Worm (Caenorhabditis elegans) whole organism, L4 larva: ENCODE measurements around the gene ZK180.6.

ENCODE experiments used
- D1046.2 ChIP-seq: fragments of 200-800 bp; sonication (Bioruptor generic); IDR thresholded peaks from 2 replicates; pipeline ENCODE4 v1.3.6; 2022; ENCODE audit warnings: missing genetic modification characterization, missing compliant biosample characterization
- F37D6.2 ChIP-seq: sonication (generic microtip); optimal IDR thresholded peaks from 2 replicates; lab custom pipeline; 2016; ENCODE audit warnings: mild to moderate bottlenecking, missing genetic modification characterization, missing compliant biosample characterization
- F49E8.2 ChIP-seq: sonication (generic microtip); optimal IDR thresholded peaks from 2 replicates; lab custom pipeline; 2016; ENCODE audit warnings: missing compliant biosample characterization, mild to moderate bottlenecking, missing genetic modification characterization, borderline replicate concordance
- Y48G9A.11 ChIP-seq: fragments of 200-800 bp; sonication (Bioruptor generic); IDR thresholded peaks from 2 replicates; pipeline ENCODE4 v1.3.6; 2022; ENCODE audit warnings: missing genetic modification reagents, missing genetic modification characterization, missing compliant biosample characterization
- aha-1 ChIP-seq: fragments of 150-350 bp; peaks from one replicate; lab custom pipeline; 2014; ENCODE audit warnings: missing biosample characterization, missing genetic modification characterization
- ama-1 ChIP-seq: fragments of 150-350 bp; optimal IDR thresholded peaks from 2 replicates; lab custom pipeline; 2014; ENCODE audit warnings: inconsistent platforms, mixed read lengths
- arid-1 ChIP-seq: fragments of 200-800 bp; sonication (Bioruptor generic); conservative IDR thresholded peaks from 2 replicates; pipeline ENCODE4 v1.3.6; 2022; ENCODE audit warnings: missing genetic modification reagents, missing genetic modification characterization, missing compliant biosample characterization
- attf-4 ChIP-seq: sonication (generic microtip); optimal IDR thresholded peaks from 3 replicates; lab custom pipeline; 2017; ENCODE audit warnings: missing biosample characterization, missing genetic modification characterization
- ceh-44 ChIP-seq: fragments of 200-800 bp; sonication (Bioruptor generic); IDR thresholded peaks from 2 replicates; pipeline ENCODE4 v1.3.6; 2022; ENCODE audit warnings: missing genetic modification reagents, missing genetic modification characterization, missing compliant biosample characterization
- ceh-62 ChIP-seq: sonication (generic microtip); optimal IDR thresholded peaks from 2 replicates; lab custom pipeline; 2017; ENCODE audit warnings: missing biosample characterization, missing genetic modification characterization
- daf-16 ChIP-seq, 3 experiments: sonication (generic microtip); optimal IDR thresholded peaks; 2 replicates each; lab custom pipeline; 2016 to 2017; ENCODE audit warnings: missing genetic modification characterization in 3 of 3, missing genetic modification reagents in 3 of 3, mild to moderate bottlenecking in 2 of 3, missing compliant biosample characterization in 2 of 3, missing biosample characterization in 1 of 3, moderate library complexity in 1 of 3
- daf-8 ChIP-seq: fragments of 200-800 bp; sonication (Bioruptor generic); IDR thresholded peaks from 2 replicates; pipeline ENCODE4 v1.3.6; 2022; ENCODE audit warnings: missing genetic modification characterization, missing compliant biosample characterization
- dmd-8 ChIP-seq: fragments of 200-800 bp; sonication (Bioruptor generic); IDR thresholded peaks from 2 replicates; pipeline ENCODE4 v1.3.6; 2022; ENCODE audit warnings: missing genetic modification characterization, missing compliant biosample characterization
- egl-43 ChIP-seq: fragments of 200-800 bp; sonication (Bioruptor generic); IDR thresholded peaks from 2 replicates; pipeline ENCODE4 v1.3.6; 2022; ENCODE audit warnings: missing genetic modification reagents, missing genetic modification characterization, missing compliant biosample characterization
- fos-1 ChIP-seq: fragments of 150-350 bp; optimal IDR thresholded peaks from 2 replicates; lab custom pipeline; 2014; ENCODE audit warnings: missing biosample characterization, missing genetic modification characterization
- hlh-11 ChIP-seq: fragments of 200-800 bp; sonication (Bioruptor generic); optimal IDR thresholded peaks from 2 replicates; lab custom pipeline; 2018; ENCODE audit warnings: mild to moderate bottlenecking, missing genetic modification characterization, missing compliant biosample characterization
- hlh-30 ChIP-seq: sonication (generic microtip); optimal IDR thresholded peaks from 2 replicates; lab custom pipeline; 2017; ENCODE audit warnings: antibody characterized with exemption, mild to moderate bottlenecking, missing genetic modification characterization, missing compliant biosample characterization; ENCODE audit not compliant: insufficient read depth
- lim-7 ChIP-seq: fragments of 200-800 bp; sonication (Bioruptor generic); IDR thresholded peaks from 2 replicates; pipeline ENCODE4 v1.3.6; 2022; ENCODE audit warnings: missing genetic modification characterization, missing compliant biosample characterization
- lin-38 ChIP-seq: fragments of 200-800 bp; sonication (Bioruptor generic); IDR thresholded peaks from 2 replicates; pipeline ENCODE4 v1.3.6; 2022; ENCODE audit warnings: missing genetic modification reagents, missing genetic modification characterization, missing compliant biosample characterization
- madf-5 ChIP-seq, 2 experiments: fragments of 200-800 bp; sonication (Bioruptor generic); IDR thresholded peaks; 2 replicates each; pipeline ENCODE4 v1.3.6; 2022; ENCODE audit warnings: missing compliant biosample characterization in 2 of 2, missing genetic modification characterization in 2 of 2
- madf-9 ChIP-seq: fragments of 200-800 bp; sonication (Bioruptor generic); conservative IDR thresholded peaks from 2 replicates; pipeline ENCODE4 v1.3.6; 2022; ENCODE audit warnings: missing genetic modification reagents, missing genetic modification characterization, missing compliant biosample characterization
- mdl-1 ChIP-seq, 2 experiments: fragments of 150-350 bp in 1 of 2; sonication (generic microtip) in 1 of 2; optimal IDR thresholded peaks; 2 replicates each; lab custom pipeline; 2014 to 2017; ENCODE audit warnings: missing biosample characterization in 2 of 2, missing genetic modification characterization in 2 of 2
- nhr-102 ChIP-seq: sonication (generic microtip); optimal IDR thresholded peaks from 2 replicates; lab custom pipeline; 2016; ENCODE audit warnings: mild to moderate bottlenecking, missing genetic modification characterization, moderate library complexity, missing compliant biosample characterization
- nhr-111 ChIP-seq: fragments of 200-800 bp; sonication (Bioruptor generic); optimal IDR thresholded peaks from 2 replicates; lab custom pipeline; 2018; ENCODE audit warnings: mild to moderate bottlenecking, missing genetic modification characterization, missing compliant biosample characterization
- nhr-42 ChIP-seq: fragments of 200-800 bp; sonication (Bioruptor generic); IDR thresholded peaks from 2 replicates; pipeline ENCODE4 v1.3.6; 2022; ENCODE audit warnings: missing genetic modification characterization, missing compliant biosample characterization
- nhr-48 ChIP-seq: sonication (generic microtip); optimal IDR thresholded peaks from 2 replicates; lab custom pipeline; 2016; ENCODE audit warnings: mild to moderate bottlenecking, missing genetic modification characterization, missing compliant biosample characterization
- nhr-76 ChIP-seq: fragments of 150-350 bp; optimal IDR thresholded peaks from 2 replicates; lab custom pipeline; 2014; ENCODE audit warnings: missing biosample characterization, missing genetic modification characterization
- pha-4 ChIP-seq, 2 experiments: fragments of 150-350 bp in 1 of 2; fragments of 200-800 bp in 1 of 2; sonication (Bioruptor generic) in 1 of 2; IDR thresholded peaks in 1 of 2; optimal IDR thresholded peaks in 1 of 2; 2 replicates each; pipeline versions ENCODE4 v1.3.6 to Lab custom; 2014 to 2022; ENCODE audit warnings: missing genetic modification characterization in 2 of 2, missing genetic modification reagents in 2 of 2, missing biosample characterization in 1 of 2, missing compliant biosample characterization in 1 of 2
- rbr-2 ChIP-seq: sonication (generic microtip); optimal IDR thresholded peaks from 2 replicates; lab custom pipeline; 2016; ENCODE audit warnings: missing genotype, missing genetic modification characterization, missing compliant biosample characterization
- set-16 ChIP-seq: fragments of 200-800 bp; sonication (Bioruptor generic); IDR thresholded peaks from 2 replicates; pipeline ENCODE4 v1.3.6; 2022; ENCODE audit warnings: missing genetic modification reagents, missing genetic modification characterization, missing compliant biosample characterization
- skn-1 ChIP-seq: fragments of 150-350 bp; optimal IDR thresholded peaks from 2 replicates; lab custom pipeline; 2014; ENCODE audit warnings: missing biosample characterization, missing genetic modification characterization
- snpc-1.2 ChIP-seq: fragments of 200-800 bp; sonication (Bioruptor generic); IDR thresholded peaks from 2 replicates; pipeline ENCODE4 v1.3.6; 2022; ENCODE audit warnings: missing genetic modification reagents, missing genetic modification characterization, missing compliant biosample characterization
- snpc-4 ChIP-seq: fragments of 150-350 bp; optimal IDR thresholded peaks from 2 replicates; lab custom pipeline; 2014; ENCODE audit warnings: missing biosample characterization, missing genetic modification characterization
- spr-1 ChIP-seq: sonication (generic microtip); optimal IDR thresholded peaks from 2 replicates; lab custom pipeline; 2016; ENCODE audit warnings: mild to moderate bottlenecking, missing genetic modification characterization, missing compliant biosample characterization
- tra-1 ChIP-seq: fragments of 200-800 bp; sonication (Bioruptor generic); IDR thresholded peaks from 2 replicates; pipeline ENCODE4 v1.3.6; 2022; ENCODE audit warnings: missing genetic modification reagents, missing genetic modification characterization, missing compliant biosample characterization
- vab-7 ChIP-seq: fragments of 200-800 bp; sonication (Bioruptor generic); IDR thresholded peaks from 2 replicates; pipeline ENCODE4 v1.3.6; 2022; ENCODE audit warnings: missing genetic modification reagents, missing genetic modification characterization, missing compliant biosample characterization
- zfp-2 ChIP-seq: sonication (generic microtip); optimal IDR thresholded peaks from 2 replicates; lab custom pipeline; 2016; ENCODE audit warnings: mild to moderate bottlenecking, missing genetic modification characterization, missing compliant biosample characterization
- zip-11 ChIP-seq: fragments of 200-800 bp; sonication (Bioruptor generic); IDR thresholded peaks from 2 replicates; pipeline ENCODE4 v1.3.6; 2022; ENCODE audit warnings: missing genetic modification characterization, missing compliant biosample characterization

The ZK180.6 gene

ce11 chrIV:4544215-4544614 is 19.4 kb upstream of the ZK180.6 start (continued):
- TF ChIP-seq fos-1 (tag; lab: Kevin White, UChicago) (no peak), hlh-30 (tag; lab: Kevin White, UChicago) (peak; percentile 6), pha-4 (GFP tag; IDR thresholded peaks at IDR 0.05; lab: Robert Waterston, UW) (no peak), pha-4 (tag; optimal IDR thresholded peaks at IDR 0.05; lab: Kevin White, UChicago) (no peak), nhr-102 (tag; lab: Kevin White, UChicago) (peak; percentile 2)

DNA sequence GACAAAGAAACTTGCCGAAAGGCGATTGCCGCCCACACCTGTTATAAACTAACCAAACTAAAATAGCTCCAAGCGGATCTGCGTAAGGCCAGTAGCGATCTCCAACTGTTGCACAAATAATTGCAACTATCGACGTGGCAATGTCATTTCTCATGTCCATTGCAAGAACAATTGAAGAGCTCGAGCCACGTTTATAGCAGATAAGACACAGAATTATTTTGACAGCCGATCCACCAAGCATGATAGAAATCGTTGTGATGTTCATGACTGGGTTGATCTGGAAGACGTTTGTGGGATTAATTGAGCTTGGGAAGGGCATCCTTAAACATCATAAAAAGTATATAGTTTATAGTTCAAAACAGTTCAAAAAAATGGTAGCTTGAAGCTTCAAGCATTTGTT is 18.1 kb upstream of the ZK180.6 start:
- no peak for TF ChIP-seq attf-4
- TF ChIP-seq aha-1 (tag; lab: Kevin White, UChicago), result peak; percentile 96

DNA sequence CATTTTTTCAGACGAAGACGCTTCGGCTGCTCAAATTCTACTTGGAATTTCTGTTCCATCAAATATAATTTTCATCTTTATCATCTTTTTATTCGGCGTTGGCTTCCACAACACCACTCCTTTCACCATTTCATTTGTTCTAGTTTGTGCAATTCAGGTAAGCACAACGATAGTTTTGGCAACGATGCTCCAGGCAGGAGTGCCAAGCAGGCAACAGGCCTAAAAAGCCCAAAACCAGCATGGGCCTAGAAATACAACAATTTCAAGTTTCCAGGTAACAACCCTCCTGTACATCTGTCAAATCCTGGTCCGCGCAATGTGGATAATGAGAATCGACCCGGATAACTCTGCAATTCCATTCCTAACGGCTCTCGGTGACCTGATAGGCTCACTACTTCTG is 16.4 kb upstream of the ZK180.6 start:
- TF ChIP-seq aha-1 (tag; lab: Kevin White, UChicago) (peak; percentile 96), tra-1 (GFP tag; lab: Robert Waterston, UW) (no peak)

DNA sequence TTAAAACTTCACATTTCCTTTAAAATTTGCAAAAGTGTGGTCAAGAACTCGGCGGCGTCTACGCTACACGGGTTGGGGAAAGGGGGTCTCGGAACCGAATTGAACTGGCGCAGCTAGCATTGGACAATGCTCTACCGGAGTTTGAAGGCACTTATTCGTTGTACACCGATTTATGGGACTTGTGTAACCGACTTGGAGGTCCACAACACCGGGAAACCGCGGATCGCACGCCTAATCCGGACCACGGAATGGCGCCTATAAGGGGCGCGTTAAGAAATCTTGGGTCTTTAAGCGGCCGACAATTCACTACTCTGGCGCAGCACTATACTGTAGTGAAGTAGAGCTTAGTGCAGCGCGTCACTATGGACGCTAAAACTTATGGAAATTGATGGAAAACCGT is 13.8 kb upstream of the ZK180.6 start:
- TF ChIP-seq dmd-8, result 0 out of 2 replicates have a peak, but pooled peaks have one; percentile 9
- no peak for TF ChIP-seq madf-5 (GFP tag; IDR thresholded peaks at IDR 0.05; lab: Robert Waterston, UW)
- 0 out of 2 replicates have a peak, but pooled peaks have one; percentile 31 for TF ChIP-seq pha-4 (GFP tag; IDR thresholded peaks at IDR 0.05; lab: Robert Waterston, UW)
- TF ChIP-seq pha-4 (tag; optimal IDR thresholded peaks at IDR 0.05; lab: Kevin White, UChicago), result no peak
- 0 out of 2 replicates have a peak, but pooled peaks have one; percentile 32 for TF ChIP-seq vab-7 (GFP tag; lab: Robert Waterston, UW)
- TF ChIP-seq lin-38 (GFP tag; lab: Robert Waterston, UW), result no peak
- TF ChIP-seq set-16 (GFP tag; lab: Robert Waterston, UW), result 0 out of 2 replicates have a peak, but pooled peaks have one; percentile 8
- TF ChIP-seq arid-1 (GFP tag; lab: Robert Waterston, UW), result peak; percentile 43; the same call in 1 of the 2 replicates
- no peak for TF ChIP-seq zfp-2
- 0 out of 2 replicates have a peak, but pooled peaks have one; percentile 38 for TF ChIP-seq Y48G9A.11 (GFP tag; lab: Robert Waterston, UW)
- peak; percentile 20 for TF ChIP-seq F49E8.2 (tag; lab: Kevin White, UChicago)
- TF ChIP-seq madf-9 (GFP tag; lab: Robert Waterston, UW), result no peak
- 0 out of 2 replicates have a peak, but pooled peaks have one; percentile 13 for TF ChIP-seq ceh-44 (GFP tag; lab: Robert Waterston, UW)
- no peak for TF ChIP-seq F37D6.2 (tag; lab: Kevin White, UChicago)
- peak; percentile 69 for TF ChIP-seq snpc-4 (tag; lab: Kevin White, UChicago)
- 0 out of 2 replicates have a peak, but pooled peaks have one; percentile 49 for TF ChIP-seq egl-43 (GFP tag; lab: Robert Waterston, UW)
- no peak for TF ChIP-seq mdl-1 (tag; optimal IDR thresholded peaks at IDR 0.05; lab: Kevin White, UChicago)
- TF ChIP-seq snpc-1.2, result peak; percentile 84
- TF ChIP-seq lim-7 (GFP tag; lab: Robert Waterston, UW), result peak; percentile 44; the same call in 1 of the 2 replicates
- TF ChIP-seq D1046.2 (GFP tag; lab: Robert Waterston, UW), result 0 out of 2 replicates have a peak, but pooled peaks have one; percentile 44

DNA sequence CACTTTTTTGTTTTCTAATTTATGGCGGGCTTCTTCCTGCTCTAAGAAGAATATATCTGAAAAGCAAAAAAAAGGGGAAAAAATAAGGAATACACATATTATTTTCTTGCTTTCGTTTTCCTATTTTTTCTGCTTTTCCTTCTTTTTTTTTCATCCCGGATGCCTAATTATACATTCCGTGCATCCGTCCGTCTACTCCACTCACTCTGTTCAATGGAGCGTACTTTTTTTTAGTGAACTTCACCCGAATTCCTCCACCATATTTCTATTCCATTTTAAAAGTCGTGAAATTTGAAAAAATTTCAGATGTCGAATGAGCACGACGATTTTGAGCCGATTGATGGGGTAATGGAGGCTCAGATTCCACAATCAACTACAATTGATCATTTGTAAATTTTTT is 11.4 kb upstream of the ZK180.6 start, which contains the start of gene ZK185.2:
Gene ZK185.2, plus strand, starts transcription at position 301 of the 400 bp plus-strand sequence.
- TF ChIP-seq hlh-11 (tag; lab: Kevin White, UChicago), result no peak
- TF ChIP-seq aha-1 (tag; lab: Kevin White, UChicago), result peak; percentile 40

DNA sequence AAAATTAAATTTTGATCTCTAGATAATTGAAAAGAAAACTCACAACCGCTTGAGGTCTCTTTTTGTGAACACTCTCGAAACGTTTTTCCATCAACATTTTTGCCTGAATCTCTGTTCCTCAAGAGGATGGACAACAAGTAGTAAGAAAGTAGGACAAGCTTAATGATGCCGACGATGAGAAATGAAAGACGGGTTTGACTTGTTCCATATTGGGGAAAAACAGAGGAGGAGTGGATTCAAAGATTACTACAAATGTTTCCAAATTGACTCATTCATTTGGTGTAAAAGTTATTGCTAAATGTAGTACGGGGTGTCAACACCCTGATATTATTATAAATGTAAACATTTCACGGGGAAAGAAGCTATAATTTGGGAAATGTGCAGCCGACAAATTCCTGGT is 8.2 kb upstream of the ZK180.6 start, which contains the start of gene ZK185.4:
Gene ZK185.4, minus strand, starts transcription at position 101 of the 400 bp plus-strand sequence.
- no peak for TF ChIP-seq nhr-76 (tag; lab: Kevin White, UChicago)
- no peak for TF ChIP-seq rbr-2 (tag; lab: Kevin White, UChicago)
- TF ChIP-seq nhr-111 (GFP tag; lab: Kevin White, UChicago), result no peak
- no peak for TF ChIP-seq Y48G9A.11 (GFP tag; lab: Robert Waterston, UW)
- no peak for TF ChIP-seq daf-8 (GFP tag; lab: Robert Waterston, UW)
- TF ChIP-seq nhr-48 (tag; lab: Kevin White, UChicago), result no peak
- no peak for TF ChIP-seq mdl-1 (tag; optimal IDR thresholded peaks at IDR 0.05; lab: Kevin White, UChicago)
- TF ChIP-seq ceh-62, result no peak
- TF ChIP-seq skn-1 (tag; lab: Kevin White, UChicago), result no peak
- TF ChIP-seq daf-16 (GFP tag; optimal IDR thresholded peaks at IDR 0.05; lab: Kevin White, UChicago), result no peak
- no peak for TF ChIP-seq daf-16 (tag; optimal IDR thresholded peaks at IDR 0.05; lab: Kevin White, UChicago)
- TF ChIP-seq zip-11 (GFP tag; lab: Robert Waterston, UW), result no peak
- no peak for TF ChIP-seq spr-1 (tag; lab: Kevin White, UChicago)
- TF ChIP-seq pha-4 (GFP tag; IDR thresholded peaks at IDR 0.05; lab: Robert Waterston, UW), result no peak
- TF ChIP-seq pha-4 (tag; optimal IDR thresholded peaks at IDR 0.05; lab: Kevin White, UChicago), result no peak
- TF ChIP-seq ama-1, result no peak
- no peak for TF ChIP-seq nhr-42
- no peak for TF ChIP-seq nhr-102 (tag; lab: Kevin White, UChicago)
